Worm (Caenorhabditis elegans): ENCODE results near the gene cyb-1.

DNA sequence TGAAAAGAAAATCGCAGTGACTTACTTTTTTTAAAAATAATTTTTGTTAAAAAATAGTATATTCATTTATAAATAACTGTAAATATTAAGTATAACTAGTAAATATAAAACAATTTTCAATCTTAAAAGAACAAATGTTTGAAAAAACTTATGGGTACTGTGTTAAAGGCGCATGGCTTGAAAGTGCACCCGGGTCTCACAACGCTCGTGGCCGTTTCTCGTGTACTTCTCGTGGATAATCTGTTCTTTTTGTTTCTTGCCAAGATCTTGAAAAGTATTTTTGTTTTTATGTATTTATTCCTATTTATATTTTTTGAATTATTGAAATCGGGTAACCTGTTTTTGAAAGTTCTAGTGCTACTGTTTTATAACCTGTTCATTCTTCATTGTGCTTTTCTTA is 31.1 kb downstream of the cyb-1 start:
- no peak for TF ChIP-seq lim-7 (GFP tag; IDR thresholded peaks at IDR 0.05)
- no peak for TF ChIP-seq skn-1 (tag; optimal IDR thresholded peaks at IDR 0.05)
- TF ChIP-seq snpc-4 (tag; optimal IDR thresholded peaks at IDR 0.05), result no peak
- TF ChIP-seq nhr-237 (tag; optimal IDR thresholded peaks at IDR 0.05), result no peak
- TF ChIP-seq zag-1 (tag; optimal IDR thresholded peaks at IDR 0.05), result no peak

Data from whole organism, L4 larva.